Worm (Caenorhabditis elegans): ENCODE results near the gene K09C4.7.

- no peak for TF ChIP-seq him-1 (tag; optimal IDR thresholded peaks at IDR 0.05)
- TF ChIP-seq W03F9.2 (tag; optimal IDR thresholded peaks at IDR 0.05), result no peak
Observed at ce11 chrX:3310702-3311101, 38.0 kb downstream of the K09C4.7 start.
